Worm (Caenorhabditis elegans): ENCODE measurements around the gene sgca-1.

The sgca-1 gene

DNA sequence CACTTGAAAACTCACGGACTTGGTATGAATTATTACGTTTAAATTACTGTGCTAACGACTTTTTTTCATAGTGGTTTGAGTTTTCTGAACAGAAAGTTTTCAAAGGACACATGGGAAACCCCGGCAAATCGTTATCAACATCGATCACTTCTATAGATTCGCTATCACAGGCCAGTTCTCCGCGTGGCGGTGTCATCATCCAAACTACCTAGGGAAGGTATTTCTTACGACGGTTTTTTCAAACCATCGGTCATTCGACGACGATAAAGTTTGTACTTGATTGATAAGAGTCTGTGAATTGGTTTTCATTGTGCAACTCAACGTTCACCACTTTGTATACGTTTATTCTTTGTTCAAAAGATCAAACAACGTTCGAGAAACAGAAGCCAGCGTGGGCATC lies 44.8 kb downstream of the sgca-1 start:
- TF ChIP-seq ama-1 (optimal IDR thresholded peaks at IDR 0.05): no peak
- no peak for TF ChIP-seq egl-27 (tag; optimal IDR thresholded peaks at IDR 0.05)
- no peak for TF ChIP-seq cey-2 (tag; optimal IDR thresholded peaks at IDR 0.05; ENCODE audit: borderline replicate concordance, insufficient read depth)
- no peak for TF ChIP-seq ceh-32 (tag; optimal IDR thresholded peaks at IDR 0.05; ENCODE audit: poor library complexity)
- TF ChIP-seq dmd-8 (GFP tag; IDR thresholded peaks at IDR 0.05): no peak
- no peak for TF ChIP-seq zag-1 (tag; optimal IDR thresholded peaks at IDR 0.05)
- TF ChIP-seq aha-1 (tag): no peak
- TF ChIP-seq dmd-6 (GFP tag; IDR thresholded peaks at IDR 0.05): peak; percentile 96
- TF ChIP-seq ceh-20 (GFP tag; IDR thresholded peaks at IDR 0.05): no peak
- peak; percentile 17 for TF ChIP-seq mes-2 (tag; optimal IDR thresholded peaks at IDR 0.05; ENCODE audit: poor library complexity, severe bottlenecking)
- TF ChIP-seq ces-1 (GFP tag; optimal IDR thresholded peaks at IDR 0.05): no peak
- TF ChIP-seq vab-7 (GFP tag; IDR thresholded peaks at IDR 0.05): no peak
- no peak for TF ChIP-seq lin-13 (GFP tag; optimal IDR thresholded peaks at IDR 0.05)
- TF ChIP-seq jun-1 (tag; optimal IDR thresholded peaks at IDR 0.05): no peak
- TF ChIP-seq aly-2 (tag; optimal IDR thresholded peaks at IDR 0.05): no peak
- no peak for TF ChIP-seq lin-29 (GFP tag; IDR thresholded peaks at IDR 0.05)
- no peak for TF ChIP-seq nhr-42 (GFP tag; IDR thresholded peaks at IDR 0.05)
- no peak for TF ChIP-seq snpc-4 (tag; optimal IDR thresholded peaks at IDR 0.05)
- peak; percentile 94 for TF ChIP-seq nhr-28 (tag; optimal IDR thresholded peaks at IDR 0.05)
- TF ChIP-seq pqm-1 (tag; optimal IDR thresholded peaks at IDR 0.05): peak; percentile 87
- TF ChIP-seq hmg-1.1 (GFP tag; IDR thresholded peaks at IDR 0.05): no peak
- no peak for TF ChIP-seq Y5F2A.4 (GFP tag; optimal IDR thresholded peaks at IDR 0.05)
- no peak for TF ChIP-seq snpc-1.2 (GFP tag; IDR thresholded peaks at IDR 0.05)
- no peak for TF ChIP-seq daf-19 (GFP tag; conservative IDR thresholded peaks at IDR 0.05)
- 0 out of 2 replicates have a peak, but pooled peaks have one; percentile 13 for TF ChIP-seq lin-1 (GFP tag; IDR thresholded peaks at IDR 0.05)
- no peak for TF ChIP-seq ceh-28 (tag; optimal IDR thresholded peaks at IDR 0.05)
- TF ChIP-seq hlh-30 (tag; optimal IDR thresholded peaks at IDR 0.05; ENCODE audit: insufficient read depth): peak; percentile 72
- no peak for TF ChIP-seq zip-2 (tag; optimal IDR thresholded peaks at IDR 0.05)
- peak; percentile 52 for TF ChIP-seq nhr-77 (tag; optimal IDR thresholded peaks at IDR 0.05)
- TF ChIP-seq Y75B8A.6 (GFP tag; IDR thresholded peaks at IDR 0.05): no peak
- no peak for TF ChIP-seq ztf-11 (tag; optimal IDR thresholded peaks at IDR 0.05)
- no peak for TF ChIP-seq ceh-62 (tag; optimal IDR thresholded peaks at IDR 0.05)
- TF ChIP-seq Y105C5A.15 (GFP tag; IDR thresholded peaks at IDR 0.05): no peak
- no peak for TF ChIP-seq attf-4 (tag; optimal IDR thresholded peaks at IDR 0.05)
- no peak for TF ChIP-seq nhr-6 (tag; optimal IDR thresholded peaks at IDR 0.05)
- TF ChIP-seq lim-7 (GFP tag; IDR thresholded peaks at IDR 0.05): no peak
- TF ChIP-seq daf-16 (GFP tag; optimal IDR thresholded peaks at IDR 0.05): no peak
- TF ChIP-seq daf-16 (tag; optimal IDR thresholded peaks at IDR 0.05): peak; percentile 80
- TF ChIP-seq egl-43 (GFP tag; IDR thresholded peaks at IDR 0.05): no peak
- TF ChIP-seq D1046.2 (GFP tag; IDR thresholded peaks at IDR 0.05): no peak
- no peak for TF ChIP-seq Y48G9A.11 (GFP tag; IDR thresholded peaks at IDR 0.05)
- no peak for TF ChIP-seq lin-39 (tag; optimal IDR thresholded peaks at IDR 0.05)
- no peak for TF ChIP-seq unc-39 (tag; optimal IDR thresholded peaks at IDR 0.05)
- no peak for TF ChIP-seq zfp-2 (tag; optimal IDR thresholded peaks at IDR 0.05)
- peak; percentile 84 for TF ChIP-seq hlh-11 (tag; optimal IDR thresholded peaks at IDR 0.05)
- no peak for TF ChIP-seq gei-8 (GFP tag; optimal IDR thresholded peaks at IDR 0.05)
- no peak for TF ChIP-seq ctbp-1 (GFP tag; IDR thresholded peaks at IDR 0.05)
- TF ChIP-seq lin-38 (GFP tag; IDR thresholded peaks at IDR 0.05): no peak
- no peak for TF ChIP-seq rbr-2 (tag; optimal IDR thresholded peaks at IDR 0.05)
- TF ChIP-seq ztf-7 (tag; optimal IDR thresholded peaks at IDR 0.05): no peak
- no peak for TF ChIP-seq nhr-25 (tag; optimal IDR thresholded peaks at IDR 0.05; ENCODE audit: borderline replicate concordance, insufficient read depth)
- peak; percentile 86 for TF ChIP-seq dve-1 (tag; optimal IDR thresholded peaks at IDR 0.05; ENCODE audit: insufficient read depth)
- peak; percentile 88 for TF ChIP-seq mxl-3 (GFP tag; optimal IDR thresholded peaks at IDR 0.05)
